Worm (Caenorhabditis elegans) whole organism, L4 larva: ENCODE measurements around the gene icl-1.

ENCODE experiments used
- T26A8.4 ChIP-seq: fragments of 200-800 bp; sonication (Bioruptor generic); IDR thresholded peaks from 2 replicates; pipeline ENCODE4 v1.3.6; 2022; ENCODE audit warnings: missing genetic modification characterization, missing compliant biosample characterization
- Y5F2A.4 ChIP-seq: fragments of 200-800 bp; sonication (Bioruptor generic); optimal IDR thresholded peaks from 2 replicates; lab custom pipeline; 2018; ENCODE audit warnings: mild to moderate bottlenecking, missing genetic modification characterization, missing compliant biosample characterization
- ZK337.2 ChIP-seq: fragments of 200-800 bp; sonication (Bioruptor generic); IDR thresholded peaks from 2 replicates; pipeline ENCODE4 v1.3.6; 2022; ENCODE audit warnings: missing genetic modification reagents, missing genetic modification characterization, missing compliant biosample characterization
- aha-1 ChIP-seq: fragments of 150-350 bp; peaks from one replicate; lab custom pipeline; 2014; ENCODE audit warnings: missing biosample characterization, missing genetic modification characterization
- ama-1 ChIP-seq: fragments of 150-350 bp; optimal IDR thresholded peaks from 2 replicates; lab custom pipeline; 2014; ENCODE audit warnings: inconsistent platforms, mixed read lengths
- arid-1 ChIP-seq: fragments of 200-800 bp; sonication (Bioruptor generic); conservative IDR thresholded peaks from 2 replicates; pipeline ENCODE4 v1.3.6; 2022; ENCODE audit warnings: missing genetic modification reagents, missing genetic modification characterization, missing compliant biosample characterization
- ceh-32 ChIP-seq: sonication (generic microtip); optimal IDR thresholded peaks from 2 replicates; lab custom pipeline; 2016; ENCODE audit warnings: mild to moderate bottlenecking, missing genetic modification characterization, missing compliant biosample characterization; ENCODE audit not compliant: poor library complexity
- ceh-62 ChIP-seq: sonication (generic microtip); optimal IDR thresholded peaks from 2 replicates; lab custom pipeline; 2017; ENCODE audit warnings: missing biosample characterization, missing genetic modification characterization
- ces-1 ChIP-seq: fragments of 150-350 bp; sonication (generic microtip); optimal IDR thresholded peaks from 4 replicates; lab custom pipeline; 2014; ENCODE audit warnings: missing biosample characterization, missing genetic modification reagents, missing genetic modification characterization
- daf-12 ChIP-seq: fragments of 150-350 bp; optimal IDR thresholded peaks from 2 replicates; lab custom pipeline; 2014; ENCODE audit warnings: missing biosample characterization, missing genetic modification reagents, missing genetic modification characterization
- daf-8 ChIP-seq: fragments of 200-800 bp; sonication (Bioruptor generic); IDR thresholded peaks from 2 replicates; pipeline ENCODE4 v1.3.6; 2022; ENCODE audit warnings: missing genetic modification characterization, missing compliant biosample characterization
- dmd-6 ChIP-seq: fragments of 200-800 bp; sonication (Bioruptor generic); IDR thresholded peaks from 2 replicates; pipeline ENCODE4 v1.3.6; 2022; ENCODE audit warnings: missing genetic modification reagents, missing genetic modification characterization, missing compliant biosample characterization
- duxl-1 ChIP-seq: sonication (generic microtip); optimal IDR thresholded peaks from 2 replicates; lab custom pipeline; 2016; ENCODE audit warnings: mild to moderate bottlenecking, missing genetic modification characterization, moderate library complexity, missing compliant biosample characterization; ENCODE audit not compliant: poor library complexity
- dve-1 ChIP-seq: sonication (generic microtip); optimal IDR thresholded peaks from 2 replicates; lab custom pipeline; 2017; ENCODE audit warnings: antibody characterized with exemption, mild to moderate bottlenecking, missing genetic modification characterization, missing compliant biosample characterization; ENCODE audit not compliant: insufficient read depth
- egl-43 ChIP-seq: fragments of 200-800 bp; sonication (Bioruptor generic); IDR thresholded peaks from 2 replicates; pipeline ENCODE4 v1.3.6; 2022; ENCODE audit warnings: missing genetic modification reagents, missing genetic modification characterization, missing compliant biosample characterization
- hif-1 ChIP-seq, 2 experiments: sonication (generic microtip); optimal IDR thresholded peaks; 2 replicates each; lab custom pipeline; 2016 to 2017; ENCODE audit warnings: missing compliant biosample characterization in 2 of 2, missing genetic modification characterization in 2 of 2, missing genetic modification reagents in 2 of 2, missing genotype in 2 of 2, mild to moderate bottlenecking in 1 of 2
- hlh-11 ChIP-seq: fragments of 200-800 bp; sonication (Bioruptor generic); optimal IDR thresholded peaks from 2 replicates; lab custom pipeline; 2018; ENCODE audit warnings: mild to moderate bottlenecking, missing genetic modification characterization, missing compliant biosample characterization
- hmg-1.1 ChIP-seq: fragments of 200-800 bp; sonication (Bioruptor generic); IDR thresholded peaks from 2 replicates; pipeline ENCODE4 v1.3.6; 2022; ENCODE audit warnings: missing genetic modification reagents, missing genetic modification characterization, missing compliant biosample characterization
- lim-7 ChIP-seq: fragments of 200-800 bp; sonication (Bioruptor generic); IDR thresholded peaks from 2 replicates; pipeline ENCODE4 v1.3.6; 2022; ENCODE audit warnings: missing genetic modification characterization, missing compliant biosample characterization
- lin-13 ChIP-seq: fragments of 150-350 bp; optimal IDR thresholded peaks from 2 replicates; lab custom pipeline; 2014; ENCODE audit warnings: missing biosample characterization, missing genetic modification reagents, missing genetic modification characterization
- lsy-2 ChIP-seq, 2 experiments: fragments of 150-350 bp in 1 of 2; sonication (generic microtip) in 1 of 2; optimal IDR thresholded peaks; 2 replicates each; lab custom pipeline; 2014 to 2017; ENCODE audit warnings: missing biosample characterization in 2 of 2, missing genetic modification characterization in 2 of 2
- madf-9 ChIP-seq: fragments of 200-800 bp; sonication (Bioruptor generic); conservative IDR thresholded peaks from 2 replicates; pipeline ENCODE4 v1.3.6; 2022; ENCODE audit warnings: missing genetic modification reagents, missing genetic modification characterization, missing compliant biosample characterization
- mdl-1 ChIP-seq, 2 experiments: fragments of 150-350 bp in 1 of 2; sonication (generic microtip) in 1 of 2; optimal IDR thresholded peaks; 2 replicates each; lab custom pipeline; 2014 to 2017; ENCODE audit warnings: missing biosample characterization in 2 of 2, missing genetic modification characterization in 2 of 2
- mes-2 ChIP-seq: sonication (generic microtip); optimal IDR thresholded peaks from 2 replicates; lab custom pipeline; 2016; ENCODE audit warnings: missing genotype, mild to moderate bottlenecking, missing genetic modification characterization, missing compliant biosample characterization; ENCODE audit not compliant: poor library complexity, severe bottlenecking
- mxl-3 ChIP-seq: fragments of 200-800 bp; sonication (Bioruptor generic); optimal IDR thresholded peaks from 2 replicates; lab custom pipeline; 2018; ENCODE audit warnings: mild to moderate bottlenecking, missing genetic modification characterization, missing compliant biosample characterization
- nhr-237 ChIP-seq: sonication (generic microtip); optimal IDR thresholded peaks from 2 replicates; lab custom pipeline; 2017; ENCODE audit warnings: missing biosample characterization, missing genetic modification characterization
- nhr-25 ChIP-seq: sonication (generic microtip); optimal IDR thresholded peaks from 2 replicates; lab custom pipeline; 2017; ENCODE audit warnings: missing genetic modification characterization, mild to moderate bottlenecking, missing compliant biosample characterization, antibody characterized with exemption, moderate library complexity, borderline replicate concordance; ENCODE audit not compliant: insufficient read depth
- nhr-28 ChIP-seq: fragments of 150-350 bp; optimal IDR thresholded peaks from 2 replicates; lab custom pipeline; 2014; ENCODE audit warnings: missing biosample characterization, missing genetic modification characterization
- nhr-48 ChIP-seq: sonication (generic microtip); optimal IDR thresholded peaks from 2 replicates; lab custom pipeline; 2016; ENCODE audit warnings: mild to moderate bottlenecking, missing genetic modification characterization, missing compliant biosample characterization
- nhr-6 ChIP-seq: fragments of 150-350 bp; optimal IDR thresholded peaks from 2 replicates; lab custom pipeline; 2014; ENCODE audit warnings: missing biosample characterization, missing genetic modification characterization
- nhr-77 ChIP-seq: fragments of 150-350 bp; optimal IDR thresholded peaks from 2 replicates; lab custom pipeline; 2014; ENCODE audit warnings: missing biosample characterization, missing genetic modification characterization
- pha-4 ChIP-seq, 2 experiments: fragments of 150-350 bp in 1 of 2; fragments of 200-800 bp in 1 of 2; sonication (Bioruptor generic) in 1 of 2; IDR thresholded peaks in 1 of 2; optimal IDR thresholded peaks in 1 of 2; 2 replicates each; pipeline versions ENCODE4 v1.3.6 to Lab custom; 2014 to 2022; ENCODE audit warnings: missing genetic modification characterization in 2 of 2, missing genetic modification reagents in 2 of 2, missing biosample characterization in 1 of 2, missing compliant biosample characterization in 1 of 2
- php-3 ChIP-seq: fragments of 200-800 bp; sonication (Bioruptor generic); IDR thresholded peaks from 2 replicates; pipeline ENCODE4 v1.3.6; 2022; ENCODE audit warnings: missing genetic modification reagents, missing genetic modification characterization, missing compliant biosample characterization
- pqm-1 ChIP-seq: sonication (generic microtip); optimal IDR thresholded peaks from 2 replicates; lab custom pipeline; 2017; ENCODE audit warnings: missing biosample characterization, missing genetic modification characterization
- set-16 ChIP-seq: fragments of 200-800 bp; sonication (Bioruptor generic); IDR thresholded peaks from 2 replicates; pipeline ENCODE4 v1.3.6; 2022; ENCODE audit warnings: missing genetic modification reagents, missing genetic modification characterization, missing compliant biosample characterization
- skn-1 ChIP-seq: fragments of 150-350 bp; optimal IDR thresholded peaks from 2 replicates; lab custom pipeline; 2014; ENCODE audit warnings: missing biosample characterization, missing genetic modification characterization
- snpc-1.2 ChIP-seq: fragments of 200-800 bp; sonication (Bioruptor generic); IDR thresholded peaks from 2 replicates; pipeline ENCODE4 v1.3.6; 2022; ENCODE audit warnings: missing genetic modification reagents, missing genetic modification characterization, missing compliant biosample characterization
- spr-1 ChIP-seq: sonication (generic microtip); optimal IDR thresholded peaks from 2 replicates; lab custom pipeline; 2016; ENCODE audit warnings: mild to moderate bottlenecking, missing genetic modification characterization, missing compliant biosample characterization
- tra-1 ChIP-seq: fragments of 200-800 bp; sonication (Bioruptor generic); IDR thresholded peaks from 2 replicates; pipeline ENCODE4 v1.3.6; 2022; ENCODE audit warnings: missing genetic modification reagents, missing genetic modification characterization, missing compliant biosample characterization
- unc-130 ChIP-seq: sonication (generic microtip); optimal IDR thresholded peaks from 2 replicates; lab custom pipeline; 2016; ENCODE audit warnings: missing genetic modification reagents, missing genetic modification characterization, missing compliant biosample characterization
- vab-7 ChIP-seq: fragments of 200-800 bp; sonication (Bioruptor generic); IDR thresholded peaks from 2 replicates; pipeline ENCODE4 v1.3.6; 2022; ENCODE audit warnings: missing genetic modification reagents, missing genetic modification characterization, missing compliant biosample characterization
- ztf-11 ChIP-seq: fragments of 150-350 bp; optimal IDR thresholded peaks from 2 replicates; lab custom pipeline; 2014; ENCODE audit warnings: missing biosample characterization, missing genetic modification characterization

icl-1 gene

DNA sequence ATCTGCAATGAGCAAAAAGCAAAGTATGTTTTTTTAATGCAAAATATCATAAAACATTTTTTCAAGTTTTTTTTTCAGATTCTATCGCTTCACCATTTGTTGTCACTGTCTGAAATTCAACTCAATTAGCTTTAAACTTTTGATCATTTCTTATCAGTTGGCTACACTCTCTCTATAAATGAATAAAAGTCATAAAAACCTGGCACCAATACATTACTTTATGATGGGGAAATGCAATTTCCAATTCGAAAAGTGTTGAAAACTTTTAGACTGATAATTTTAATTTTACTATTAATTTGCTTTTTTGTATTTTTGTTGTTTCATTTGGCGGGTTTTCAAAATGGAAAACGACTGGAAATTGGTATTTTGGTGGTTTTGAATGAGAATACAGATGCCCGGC is 43.9 kb downstream of the icl-1 start, which contains the start of gene F31F4.1 (continued):
- TF ChIP-seq mxl-3 (no peak), php-3 (GFP tag; lab: Robert Waterston, UW) (peak; percentile 83), nhr-48 (tag; lab: Kevin White, UChicago) (no peak)

DNA sequence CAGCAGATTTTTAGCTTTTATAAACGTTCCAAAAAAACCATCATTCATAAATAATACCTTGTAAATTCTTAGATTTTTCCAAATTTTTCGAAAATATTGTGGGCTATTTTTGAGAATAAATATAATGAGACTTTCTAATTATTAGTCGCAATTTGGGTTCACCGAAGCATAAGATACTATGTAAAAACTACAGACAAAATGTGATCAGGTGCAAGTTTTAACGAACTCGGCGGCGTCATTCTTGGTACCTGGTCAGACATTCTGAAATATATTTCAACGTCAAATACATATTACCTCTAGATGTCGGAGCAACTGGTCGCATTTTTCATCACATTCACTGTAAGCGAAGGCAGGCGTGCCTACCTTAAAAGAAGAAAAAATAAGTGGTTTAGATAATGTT is 45.8 kb downstream of the icl-1 start, which contains the start of gene srx-23:
Gene srx-23 (plus strand): TSS at position 301 of the 400 bp plus-strand sequence.
- TF ChIP-seq mdl-1 (tag; optimal IDR thresholded peaks at IDR 0.05; lab: Kevin White, UChicago) (no peak), daf-12 (tag; lab: Kevin White, UChicago) (no peak), lin-13 (GFP tag; lab: Kevin White, UChicago) (no peak)

DNA sequence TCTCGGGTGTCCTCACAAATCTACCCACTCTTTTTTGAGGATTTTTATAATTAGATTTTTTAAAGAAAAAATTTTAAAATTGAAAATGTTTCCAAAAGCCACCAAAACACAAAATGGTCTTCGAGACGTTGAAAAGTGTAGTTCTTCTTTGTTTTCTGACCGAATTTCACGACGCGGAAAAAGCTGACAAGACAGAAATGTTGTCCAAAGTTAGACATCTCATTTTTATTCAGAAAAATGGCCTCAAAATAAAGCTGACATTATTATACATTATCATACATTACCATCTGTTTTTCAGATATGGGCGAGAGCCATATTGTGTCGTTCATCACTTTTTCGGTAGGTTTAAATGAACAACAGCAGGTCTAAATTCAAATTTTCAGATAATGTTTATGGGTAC is 48.1 kb downstream of the icl-1 start, which contains the start of gene srx-22:
Gene srx-22 (plus strand): TSS at position 301 of the 400 bp plus-strand sequence.
- TF ChIP-seq nhr-28 (tag; lab: Kevin White, UChicago) (no peak), daf-8 (GFP tag; lab: Robert Waterston, UW) (no peak), pha-4 (GFP tag; IDR thresholded peaks at IDR 0.05; lab: Robert Waterston, UW) (no peak), pha-4 (tag; optimal IDR thresholded peaks at IDR 0.05; lab: Kevin White, UChicago) (no peak), nhr-237 (tag; lab: Kevin White, UChicago) (no peak), lsy-2 (tag; optimal IDR thresholded peaks at IDR 0.05; lab: Kevin White, UChicago) (no peak), ZK337.2 (GFP tag; lab: Robert Waterston, UW) (no peak), spr-1 (tag; lab: Kevin White, UChicago) (no peak), ces-1 (GFP tag; lab: Kevin White, UChicago) (no peak), vab-7 (GFP tag; lab: Robert Waterston, UW) (no peak)
- TF ChIP-seq, all 104 proteins: peak for 0

DNA sequence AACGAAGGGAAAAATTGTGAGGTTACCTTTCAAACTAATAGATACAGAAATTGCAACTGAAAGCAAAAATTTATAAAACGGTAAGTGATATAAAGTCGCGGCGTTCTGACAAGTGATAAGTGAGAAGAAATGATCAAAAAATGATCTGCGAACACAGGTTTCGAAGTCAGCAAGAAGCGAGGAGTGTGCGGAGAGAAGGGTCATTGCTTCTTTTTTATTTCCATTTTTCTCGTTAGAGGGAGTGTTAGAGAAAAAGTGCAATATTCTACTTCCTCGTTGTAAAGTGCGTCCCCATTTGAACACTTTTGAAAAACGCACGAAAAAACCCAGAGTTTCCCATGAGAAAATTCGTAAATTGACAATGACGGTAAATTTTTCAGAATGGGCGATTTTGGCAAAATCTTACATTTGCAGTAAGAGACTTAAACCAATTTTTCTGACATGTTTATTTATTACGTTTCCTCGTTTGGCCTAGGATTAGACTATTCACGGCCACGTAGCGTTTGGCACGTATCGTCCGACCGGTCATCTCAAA is 51.2 kb downstream of the icl-1 start, which contains the start of the genes fbxa-72 and srx-21:
Gene fbxa-72 (minus strand): TSS at position 204 of the 535 bp plus-strand sequence.
Gene srx-21 (plus strand): TSS at position 485 of the 535 bp plus-strand sequence.
- TF ChIP-seq aha-1 (tag; lab: Kevin White, UChicago) (peak; percentile 65), mes-2 (tag; lab: Kevin White, UChicago) (peak; percentile 44), skn-1 (tag; lab: Kevin White, UChicago) (no peak), ceh-32 (tag; lab: Kevin White, UChicago) (no peak), arid-1 (GFP tag; lab: Robert Waterston, UW) (no peak), mdl-1 (tag; optimal IDR thresholded peaks at IDR 0.05; lab: Kevin White, UChicago) (peak in 1 of 2 experiments; percentile 28), ceh-62 (no peak), mxl-3 (peak; percentile 36), snpc-1.2 (GFP tag; lab: Robert Waterston, UW) (no peak), hmg-1.1 (GFP tag; lab: Robert Waterston, UW) (no peak), dmd-6 (GFP tag; lab: Robert Waterston, UW) (peak; percentile 75), nhr-25 (tag; lab: Kevin White, UChicago) (peak; percentile 51), ztf-11 (tag; lab: Kevin White, UChicago) (no peak), daf-12 (tag; lab: Kevin White, UChicago) (no peak), unc-130 (GFP tag; lab: Kevin White, UChicago) (no peak), madf-9 (GFP tag; lab: Robert Waterston, UW) (no peak), T26A8.4 (no peak), nhr-28 (tag; lab: Kevin White, UChicago) (peak; percentile 90), ama-1 (lab: Kevin White, UChicago) (no peak), nhr-77 (tag; lab: Kevin White, UChicago) (peak; percentile 52), tra-1 (GFP tag; lab: Robert Waterston, UW) (no peak), duxl-1 (tag; lab: Kevin White, UChicago) (peak; percentile 17), pqm-1 (tag; lab: Kevin White, UChicago) (peak; percentile 62), hif-1 (tag; optimal IDR thresholded peaks at IDR 0.05; lab: Kevin White, UChicago) (peak in 1 of 2 experiments; percentile 57), lim-7 (GFP tag; lab: Robert Waterston, UW) (no peak), nhr-237 (tag; lab: Kevin White, UChicago) (no peak), dve-1 (tag; lab: Kevin White, UChicago) (peak; percentile 43), set-16 (GFP tag; lab: Robert Waterston, UW) (no peak), nhr-48 (tag; lab: Kevin White, UChicago) (no peak), nhr-6 (tag; lab: Kevin White, UChicago) (no peak), Y5F2A.4 (GFP tag; lab: Kevin White, UChicago) (no peak), hlh-11 (peak; percentile 52), egl-43 (no peak)
